Fruit fly (Drosophila melanogaster) whole organism, prepupa: ENCODE results near the gene BthD.
A peak's percentile ranks its signal among the peaks of the same experiment; 100 is the strongest.

Source experiments
- Blimp-1 ChIP-seq: fragments of 200-800 bp; sonication (Bioruptor generic); optimal IDR thresholded peaks from 3 replicates; lab custom pipeline; 2017; ENCODE audit warnings: missing biosample characterization, missing genetic modification characterization, mild to moderate bottlenecking, moderate library complexity, missing genetic modification reagents
- CG10631 ChIP-seq: fragments of 200-800 bp; sonication (Bioruptor generic); optimal IDR thresholded peaks from 2 replicates; lab custom pipeline; 2016; ENCODE audit warnings: missing biosample characterization, missing genetic modification characterization
- CG10669 ChIP-seq: fragments of 200-800 bp; sonication (Bioruptor generic); optimal IDR thresholded peaks from 3 replicates; lab custom pipeline; 2018; ENCODE audit warnings: missing biosample characterization, mild to moderate bottlenecking, missing genetic modification characterization, moderate library complexity
- CG11294 ChIP-seq: fragments of 200-800 bp; sonication (Bioruptor generic); IDR thresholded peaks from 2 replicates; pipeline ENCODE4 v1.3.6; 2022; ENCODE audit warnings: missing biosample characterization, missing genetic modification characterization
- CG11762 ChIP-seq: fragments of 200-800 bp; sonication (Bioruptor generic); optimal IDR thresholded peaks from 3 replicates; lab custom pipeline; 2016; ENCODE audit warnings: missing biosample characterization, missing genetic modification characterization; ENCODE audit not compliant: insufficient read depth
- CG1621 ChIP-seq: fragments of 200-800 bp; sonication (Bioruptor generic); optimal IDR thresholded peaks from 3 replicates; lab custom pipeline; 2018; ENCODE audit warnings: missing biosample characterization, mild to moderate bottlenecking, missing genetic modification characterization
- CG16779 ChIP-seq: fragments of 200-800 bp; sonication (Bioruptor generic); optimal IDR thresholded peaks from 3 replicates; lab custom pipeline; 2017; ENCODE audit warnings: missing biosample characterization, mild to moderate bottlenecking, missing genetic modification characterization
- CG3032 ChIP-seq: fragments of 200-800 bp; optimal IDR thresholded peaks from 2 replicates; lab custom pipeline; 2019; ENCODE audit warnings: missing biosample characterization, mild to moderate bottlenecking, missing genetic modification characterization, moderate library complexity
- CG31627 ChIP-seq: fragments of 200-800 bp; sonication (Bioruptor generic); optimal IDR thresholded peaks from 3 replicates; lab custom pipeline; 2016; ENCODE audit warnings: missing biosample characterization, missing genetic modification characterization
- CG32006 ChIP-seq: fragments of 200-800 bp; sonication (Bioruptor generic); optimal IDR thresholded peaks from 3 replicates; lab custom pipeline; 2017; ENCODE audit warnings: missing biosample characterization, mild to moderate bottlenecking, missing genetic modification characterization
- CG34406 ChIP-seq: fragments of 200-800 bp; sonication (Bioruptor generic); optimal IDR thresholded peaks from 3 replicates; lab custom pipeline; 2016; ENCODE audit warnings: missing biosample characterization, missing genetic modification characterization
- CG3919 ChIP-seq: fragments of 200-800 bp; sonication (Bioruptor generic); optimal IDR thresholded peaks from 3 replicates; lab custom pipeline; 2016; ENCODE audit warnings: missing biosample characterization, missing genetic modification characterization
- CG4318 ChIP-seq: fragments of 200-800 bp; sonication (Bioruptor generic); optimal IDR thresholded peaks from 3 replicates; lab custom pipeline; 2017; ENCODE audit warnings: missing biosample characterization, mild to moderate bottlenecking, missing genetic modification characterization
- CG6163 ChIP-seq: fragments of 200-800 bp; sonication (Bioruptor generic); IDR thresholded peaks from 3 replicates; pipeline ENCODE4 v1.3.6; 2022; ENCODE audit warnings: missing biosample characterization, missing genetic modification characterization
- CG6276 ChIP-seq: fragments of 200-800 bp; sonication (Bioruptor generic); optimal IDR thresholded peaks from 2 replicates; lab custom pipeline; 2017; ENCODE audit warnings: missing biosample characterization, mild to moderate bottlenecking, missing genetic modification characterization
- CG6792 ChIP-seq: fragments of 200-800 bp; sonication (Bioruptor generic); optimal IDR thresholded peaks from 3 replicates; lab custom pipeline; 2016; ENCODE audit warnings: missing biosample characterization, missing genetic modification characterization
- CG7368 ChIP-seq: fragments of 200-800 bp; sonication (Bioruptor generic); optimal IDR thresholded peaks from 3 replicates; lab custom pipeline; 2016; ENCODE audit warnings: missing biosample characterization, missing genetic modification characterization
- CG8119 ChIP-seq: fragments of 200-800 bp; sonication (Bioruptor generic); IDR thresholded peaks from 3 replicates; pipeline ENCODE4 v1.3.6; 2022; ENCODE audit warnings: missing biosample characterization, missing genetic modification characterization
- CG8632 ChIP-seq: fragments of 200-800 bp; sonication (Bioruptor generic); optimal IDR thresholded peaks from 3 replicates; lab custom pipeline; 2016; ENCODE audit warnings: missing biosample characterization, missing genetic modification characterization
- CG9139 ChIP-seq: fragments of 200-800 bp; sonication (Bioruptor generic); optimal IDR thresholded peaks from 3 replicates; lab custom pipeline; 2017; ENCODE audit warnings: missing biosample characterization, mild to moderate bottlenecking, missing genetic modification characterization
- Eip75B ChIP-seq: fragments of 200-800 bp; sonication (Bioruptor generic); optimal IDR thresholded peaks from 3 replicates; lab custom pipeline; 2016; ENCODE audit warnings: missing biosample characterization, missing genetic modification characterization
- Eip78C ChIP-seq: fragments of 200-800 bp; sonication (Bioruptor generic); peaks from one replicate; lab custom pipeline; 2016; ENCODE audit warnings: missing biosample characterization, missing genetic modification characterization
- Eip93F ChIP-seq: fragments of 200-800 bp; sonication (Bioruptor generic); optimal IDR thresholded peaks from 2 replicates; lab custom pipeline; 2016; ENCODE audit warnings: missing biosample characterization, mild to moderate bottlenecking, missing genetic modification characterization
- Ets21C ChIP-seq: fragments of 200-800 bp; sonication (Bioruptor generic); optimal IDR thresholded peaks from 3 replicates; lab custom pipeline; 2016; ENCODE audit warnings: missing biosample characterization, missing genetic modification characterization
- Ets96B ChIP-seq: fragments of 200-800 bp; optimal IDR thresholded peaks from 2 replicates; lab custom pipeline; 2019; ENCODE audit warnings: missing biosample characterization, mild to moderate bottlenecking, missing genetic modification characterization, moderate library complexity
- Gug ChIP-seq: fragments of 200-800 bp; sonication (Bioruptor generic); IDR thresholded peaks from 2 replicates; pipeline ENCODE4 v1.3.6; 2022; ENCODE audit warnings: missing biosample characterization, missing genetic modification characterization
- Hr39 ChIP-seq: fragments of 200-800 bp; sonication (Bioruptor generic); optimal IDR thresholded peaks from 2 replicates; lab custom pipeline; 2016; ENCODE audit warnings: missing biosample characterization, missing genetic modification characterization
- Hr4 ChIP-seq: fragments of 200-800 bp; sonication (Bioruptor generic); optimal IDR thresholded peaks from 3 replicates; lab custom pipeline; 2016; ENCODE audit warnings: missing biosample characterization, missing genetic modification characterization
- Lpt ChIP-seq: fragments of 200-800 bp; sonication (Bioruptor generic); optimal IDR thresholded peaks from 3 replicates; lab custom pipeline; 2016; ENCODE audit warnings: missing biosample characterization, missing genetic modification characterization
- Met ChIP-seq: fragments of 200-800 bp; sonication (Bioruptor generic); optimal IDR thresholded peaks from 3 replicates; lab custom pipeline; 2016; ENCODE audit warnings: missing biosample characterization, missing genetic modification characterization
- Smox ChIP-seq: fragments of 200-800 bp; sonication (Bioruptor generic); optimal IDR thresholded peaks from 3 replicates; lab custom pipeline; 2016; ENCODE audit warnings: missing biosample characterization, missing genetic modification characterization
- Sox14 ChIP-seq: fragments of 200-800 bp; sonication (Bioruptor generic); optimal IDR thresholded peaks from 3 replicates; lab custom pipeline; 2016; ENCODE audit warnings: missing biosample characterization, missing genetic modification characterization
- Sox15 ChIP-seq: fragments of 200-800 bp; sonication (Bioruptor generic); optimal IDR thresholded peaks from 3 replicates; lab custom pipeline; 2016; ENCODE audit warnings: missing biosample characterization, missing genetic modification characterization
- achi ChIP-seq: fragments of 200-800 bp; sonication (Bioruptor generic); optimal IDR thresholded peaks from 3 replicates; lab custom pipeline; 2016; ENCODE audit warnings: missing biosample characterization, missing genetic modification characterization
- acj6 ChIP-seq: fragments of 200-800 bp; sonication (Bioruptor generic); optimal IDR thresholded peaks from 3 replicates; lab custom pipeline; 2016; ENCODE audit warnings: missing biosample characterization, missing genetic modification characterization
- cyc ChIP-seq: fragments of 200-800 bp; sonication (Bioruptor generic); optimal IDR thresholded peaks from 3 replicates; lab custom pipeline; 2016; ENCODE audit warnings: missing biosample characterization, missing genetic modification characterization
- dsx ChIP-seq: fragments of 200-800 bp; optimal IDR thresholded peaks from 3 replicates; lab custom pipeline; 2019; ENCODE audit warnings: missing biosample characterization, mild to moderate bottlenecking, missing genetic modification characterization, moderate library complexity; ENCODE audit not compliant: poor library complexity, severe bottlenecking
- esn ChIP-seq: fragments of 200-800 bp; sonication (Bioruptor generic); optimal IDR thresholded peaks from 2 replicates; lab custom pipeline; 2016; ENCODE audit warnings: missing biosample characterization, mild to moderate bottlenecking, missing genetic modification characterization, moderate library complexity
- fd59A ChIP-seq: fragments of 200-800 bp; sonication (Bioruptor generic); optimal IDR thresholded peaks from 2 replicates; lab custom pipeline; 2017; ENCODE audit warnings: missing biosample characterization, mild to moderate bottlenecking, missing genetic modification characterization, missing genetic modification reagents
- fd85E ChIP-seq: fragments of 200-800 bp; sonication (Bioruptor generic); optimal IDR thresholded peaks from 3 replicates; lab custom pipeline; 2016; ENCODE audit warnings: missing biosample characterization, missing genetic modification characterization
- lz ChIP-seq: fragments of 200-800 bp; sonication (Bioruptor generic); optimal IDR thresholded peaks from 3 replicates; lab custom pipeline; 2016; ENCODE audit warnings: missing biosample characterization, missing genetic modification characterization
- net ChIP-seq: fragments of 200-800 bp; sonication (Bioruptor generic); optimal IDR thresholded peaks from 3 replicates; lab custom pipeline; 2016; ENCODE audit warnings: missing biosample characterization, missing genetic modification characterization
- pdm3 ChIP-seq: fragments of 200-800 bp; sonication (Bioruptor generic); optimal IDR thresholded peaks from 3 replicates; lab custom pipeline; 2016; ENCODE audit warnings: missing biosample characterization, missing genetic modification characterization
- salr ChIP-seq, 2 experiments: fragments of 200-800 bp; sonication (Bioruptor generic); optimal IDR thresholded peaks; 3 replicates each; lab custom pipeline; 2016 to 2018; ENCODE audit warnings: missing biosample characterization in 2 of 2, missing genetic modification characterization in 2 of 2, mild to moderate bottlenecking in 1 of 2
- spab ChIP-seq: fragments of 200-800 bp; sonication (Bioruptor generic); optimal IDR thresholded peaks from 2 replicates; lab custom pipeline; 2017; ENCODE audit warnings: missing biosample characterization, mild to moderate bottlenecking, missing genetic modification characterization, missing genetic modification reagents
- ss ChIP-seq, 2 experiments: fragments of 200-800 bp; sonication (Bioruptor generic); optimal IDR thresholded peaks; 2 replicates in 1 of 2; 3 replicates in 1 of 2; lab custom pipeline; 2017 to 2018; ENCODE audit warnings: mild to moderate bottlenecking in 2 of 2, missing biosample characterization in 2 of 2, missing genetic modification characterization in 2 of 2, moderate library complexity in 1 of 2
- topi ChIP-seq: fragments of 200-800 bp; sonication (Bioruptor generic); optimal IDR thresholded peaks from 3 replicates; lab custom pipeline; 2016; ENCODE audit warnings: missing biosample characterization, missing genetic modification characterization
- vri ChIP-seq: fragments of 200-800 bp; sonication (Bioruptor generic); optimal IDR thresholded peaks from 3 replicates; lab custom pipeline; 2016; ENCODE audit warnings: missing biosample characterization, mild to moderate bottlenecking, missing genetic modification characterization

BthD gene

DNA sequence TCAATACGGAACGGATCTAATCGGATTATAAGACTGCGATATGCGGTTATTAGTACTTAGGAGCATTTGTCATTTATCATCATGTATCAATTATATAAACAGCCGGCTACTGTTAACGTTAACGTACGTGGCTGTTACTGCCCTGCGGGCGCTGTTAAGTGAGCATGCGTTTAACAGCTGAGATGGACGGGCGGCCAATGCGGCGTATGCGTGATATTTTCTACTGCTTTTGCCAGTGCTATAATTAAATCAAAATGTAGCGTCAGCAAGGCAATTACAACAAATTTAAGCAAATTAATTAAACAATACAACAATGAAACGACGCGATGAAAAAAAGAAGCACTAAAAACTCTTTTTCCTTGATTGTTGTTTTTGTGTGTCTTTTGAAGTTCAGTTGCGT lies 25.7 kb downstream of the BthD start:
- no peak for TF ChIP-seq dsx
- no peak for TF ChIP-seq acj6 (GFP tag; lab: Kevin White, UChicago)
- no peak for TF ChIP-seq Ets21C (GFP tag; lab: Kevin White, UChicago)
- TF ChIP-seq vri (GFP tag; lab: Kevin White, UChicago), result no peak
- no peak for TF ChIP-seq Hr39 (GFP tag; lab: Kevin White, UChicago)
- TF ChIP-seq CG32006 (GFP tag; lab: Kevin White, UChicago), result no peak
- no peak for TF ChIP-seq esn

dm6 chrX:13639998-13640691 lies 28.2 kb downstream of the BthD start:
- TF ChIP-seq CG16779 (tag; lab: Kevin White, UChicago) (peak; percentile 97), CG6792 (GFP tag; lab: Kevin White, UChicago) (peak; percentile 98), Eip93F (GFP tag; lab: Kevin White, UChicago) (peak; percentile 83), CG8119 (GFP tag; lab: Robert Waterston, UW) (peak; percentile 99), salr (GFP tag; optimal IDR thresholded peaks at IDR 0.05; lab: Kevin White, UChicago) (peak; percentile 96 to 97), CG6163 (GFP tag; lab: Robert Waterston, UW) (peak; percentile 99), CG1621 (tag; lab: Kevin White, UChicago) (peak; percentile 98), CG31627 (peak; percentile 91), CG10669 (GFP tag; lab: Kevin White, UChicago) (peak; percentile 98), topi (GFP tag; lab: Kevin White, UChicago) (peak; percentile 97), esn (peak; percentile 93), Sox14 (GFP tag; lab: Kevin White, UChicago) (peak; percentile 98), Blimp-1 (GFP tag; lab: Kevin White, UChicago) (peak; percentile 64), fd85E (peak; percentile 97), Gug (GFP tag; lab: Robert Waterston, UW) (peak; percentile 97), Met (GFP tag; lab: Kevin White, UChicago) (peak; percentile 95), CG10631 (peak; percentile 97), Sox15 (GFP tag; lab: Kevin White, UChicago) (peak; percentile 95), CG3032 (tag; lab: Kevin White, UChicago) (peak; percentile 95), Hr4 (peak; percentile 99), Lpt (GFP tag; lab: Kevin White, UChicago) (peak; percentile 98), CG7368 (GFP tag; lab: Kevin White, UChicago) (peak; percentile 99), achi (GFP tag; lab: Kevin White, UChicago) (peak; percentile 98), CG11294 (GFP tag; lab: Robert Waterston, UW) (peak; percentile 97), Eip75B (peak; percentile 98), pdm3 (GFP tag; lab: Kevin White, UChicago) (peak; percentile 99), acj6 (GFP tag; lab: Kevin White, UChicago) (peak; percentile 98), cyc (peak; percentile 93), CG9139 (peak; percentile 94), ss (GFP tag; optimal IDR thresholded peaks at IDR 0.05; lab: Kevin White, UChicago) (peak; percentile 98), vri (GFP tag; lab: Kevin White, UChicago) (peak; percentile 90), Ets96B (tag; lab: Kevin White, UChicago) (peak; percentile 98), Eip78C (peak; percentile 100), CG8632 (GFP tag; lab: Kevin White, UChicago) (peak; percentile 98), Ets21C (GFP tag; lab: Kevin White, UChicago) (peak; percentile 91), net (peak; percentile 99), CG3919 (GFP tag; lab: Kevin White, UChicago) (peak; percentile 99), Smox (GFP tag; lab: Kevin White, UChicago) (peak; percentile 94), lz (GFP tag; lab: Kevin White, UChicago) (peak; percentile 94), spab (GFP tag; lab: Kevin White, UChicago) (peak; percentile 97), CG6276 (GFP tag; lab: Kevin White, UChicago) (peak; percentile 99), CG32006 (GFP tag; lab: Kevin White, UChicago) (peak; percentile 98), CG11762 (GFP tag; lab: Kevin White, UChicago) (peak; percentile 98), CG4318 (GFP tag; lab: Kevin White, UChicago) (peak; percentile 98), CG34406 (GFP tag; lab: Kevin White, UChicago) (peak; percentile 98), fd59A (GFP tag; lab: Kevin White, UChicago) (peak; percentile 95)
